Worm (Caenorhabditis elegans): ENCODE measurements around the gene clec-146.

ce11 chrII:13611186-13611585 lies 17.6 kb upstream of the clec-146 start, which contains the start of gene gst-24:
- TF ChIP-seq ama-1 (optimal IDR thresholded peaks at IDR 0.05) (no peak), scrt-1 (GFP tag; IDR thresholded peaks at IDR 0.05) (no peak), pes-1 (GFP tag; IDR thresholded peaks at IDR 0.05) (no peak), F13C5.2 (tag; optimal IDR thresholded peaks at IDR 0.05) (no peak), flt-1 (GFP tag; IDR thresholded peaks at IDR 0.05) (no peak), tra-4 (tag; optimal IDR thresholded peaks at IDR 0.05) (no peak), B0310.2 (tag; optimal IDR thresholded peaks at IDR 0.05) (no peak), ceh-36 (tag; optimal IDR thresholded peaks at IDR 0.05) (no peak), ceh-13 (GFP tag; optimal IDR thresholded peaks at IDR 0.05) (no peak), aly-1 (tag; optimal IDR thresholded peaks at IDR 0.05) (no peak), sea-1 (GFP tag; conservative IDR thresholded peaks at IDR 0.05) (no peak)
